Worm (Caenorhabditis elegans) whole organism, young adult: Measurements from ENCODE around the gene cutl-11.

Experiments used
- B0035.1 ChIP-seq: sonication (generic microtip); optimal IDR thresholded peaks from 2 replicates; lab custom pipeline; 2016; ENCODE audit warnings: missing genetic modification characterization, mild to moderate bottlenecking, missing compliant biosample characterization, missing genotype, missing genetic modification reagents
- C17E4.6 ChIP-seq: fragments of 200-800 bp; sonication (Bioruptor generic); IDR thresholded peaks from 2 replicates; pipeline ENCODE4 v1.3.6; 2022; ENCODE audit warnings: missing genetic modification reagents, missing genetic modification characterization, missing compliant biosample characterization
- F39B2.1 ChIP-seq: fragments of 200-800 bp; sonication (Bioruptor generic); IDR thresholded peaks from 2 replicates; pipeline ENCODE4 v1.3.6; 2022; ENCODE audit warnings: missing genetic modification reagents, missing genetic modification characterization, missing compliant biosample characterization
- F55B11.4 ChIP-seq: sonication (generic microtip); optimal IDR thresholded peaks from 2 replicates; lab custom pipeline; 2016; ENCODE audit warnings: missing compliant biosample characterization, missing genetic modification characterization, borderline replicate concordance; ENCODE audit not compliant: insufficient read depth
- T26A5.8 ChIP-seq: sonication (generic microtip); optimal IDR thresholded peaks from 2 replicates; lab custom pipeline; 2016; ENCODE audit warnings: missing genetic modification characterization, missing compliant biosample characterization
- Y53G8AR.9 ChIP-seq: fragments of 200-800 bp; sonication (Bioruptor generic); conservative IDR thresholded peaks from 2 replicates; pipeline ENCODE4 v1.3.6; 2022; ENCODE audit warnings: missing genetic modification reagents, missing genetic modification characterization, missing compliant biosample characterization
- Y79H2A.3 ChIP-seq: fragments of 200-800 bp; sonication (Bioruptor generic); conservative IDR thresholded peaks from 2 replicates; pipeline ENCODE4 v1.3.6; 2022; ENCODE audit warnings: missing genetic modification reagents, missing genetic modification characterization, missing compliant biosample characterization
- atf-7 ChIP-seq: sonication (generic microtip); optimal IDR thresholded peaks from 2 replicates; lab custom pipeline; 2017; ENCODE audit warnings: mild to moderate bottlenecking, missing genetic modification characterization, missing compliant biosample characterization
- athp-1 ChIP-seq: sonication (generic microtip); optimal IDR thresholded peaks from 2 replicates; lab custom pipeline; 2017; ENCODE audit warnings: mild to moderate bottlenecking, missing genetic modification characterization, missing compliant biosample characterization
- attf-3 ChIP-seq: fragments of 200-800 bp; sonication (Bioruptor generic); conservative IDR thresholded peaks from 2 replicates; pipeline ENCODE4 v1.3.6; 2022; ENCODE audit warnings: missing genetic modification reagents, missing genetic modification characterization, missing compliant biosample characterization
- attf-6 ChIP-seq: fragments of 200-800 bp; sonication (Bioruptor generic); IDR thresholded peaks from 2 replicates; pipeline ENCODE4 v1.3.6; 2022; ENCODE audit warnings: missing genetic modification reagents, missing genetic modification characterization, missing compliant biosample characterization
- bed-2 ChIP-seq: fragments of 200-800 bp; sonication (Bioruptor generic); IDR thresholded peaks from 2 replicates; pipeline ENCODE4 v1.3.6; 2022; ENCODE audit warnings: missing genetic modification reagents, missing genetic modification characterization, missing compliant biosample characterization
- cebp-1 ChIP-seq, 2 experiments: fragments of 200-800 bp in 1 of 2; sonication (Bioruptor generic) in 1 of 2; sonication (generic microtip) in 1 of 2; IDR thresholded peaks in 1 of 2; optimal IDR thresholded peaks in 1 of 2; 2 replicates each; pipeline versions ENCODE4 v1.3.6 to Lab custom; 2017 to 2022; ENCODE audit warnings: missing compliant biosample characterization in 2 of 2, missing genetic modification characterization in 2 of 2, mild to moderate bottlenecking in 1 of 2, missing genetic modification reagents in 1 of 2, moderate library complexity in 1 of 2
- ceh-100 ChIP-seq: fragments of 200-800 bp; sonication (Bioruptor generic); IDR thresholded peaks from 2 replicates; pipeline ENCODE4 v1.3.6; 2022; ENCODE audit warnings: missing genetic modification reagents, missing genetic modification characterization, missing compliant biosample characterization
- ceh-58 ChIP-seq: fragments of 200-800 bp; sonication (Bioruptor generic); IDR thresholded peaks from 2 replicates; pipeline ENCODE4 v1.3.6; 2022; ENCODE audit warnings: missing genetic modification characterization, missing compliant biosample characterization
- chd-7 ChIP-seq: sonication (generic microtip); optimal IDR thresholded peaks from 2 replicates; lab custom pipeline; 2016; ENCODE audit warnings: mild to moderate bottlenecking, missing genetic modification characterization, moderate library complexity, missing compliant biosample characterization
- dox-1 ChIP-seq: fragments of 200-800 bp; sonication (Bioruptor generic); IDR thresholded peaks from 2 replicates; pipeline ENCODE4 v1.3.6; 2022; ENCODE audit warnings: missing genetic modification reagents, missing genetic modification characterization, missing compliant biosample characterization
- dpl-1 ChIP-seq: fragments of 150-350 bp; optimal IDR thresholded peaks from 2 replicates; lab custom pipeline; 2014; ENCODE audit warnings: missing biosample characterization, missing genetic modification reagents, missing genetic modification characterization
- egl-44 ChIP-seq: fragments of 200-800 bp; sonication (Bioruptor generic); IDR thresholded peaks from 2 replicates; pipeline ENCODE4 v1.3.6; 2022; ENCODE audit warnings: missing genetic modification reagents, missing genetic modification characterization, missing compliant biosample characterization
- fkh-3 ChIP-seq: sonication (generic microtip); optimal IDR thresholded peaks from 2 replicates; lab custom pipeline; 2016; ENCODE audit warnings: mild to moderate bottlenecking, missing genetic modification characterization, missing compliant biosample characterization
- hsf-1 ChIP-seq: fragments of 200-800 bp; sonication (Bioruptor generic); IDR thresholded peaks from 2 replicates; pipeline ENCODE4 v1.3.6; 2022; ENCODE audit warnings: missing genetic modification reagents, missing genetic modification characterization, missing compliant biosample characterization
- let-607 ChIP-seq, 2 experiments: fragments of 200-800 bp in 1 of 2; sonication (Bioruptor generic) in 1 of 2; sonication (generic microtip) in 1 of 2; optimal IDR thresholded peaks; 2 replicates each; lab custom pipeline; 2016 to 2018; ENCODE audit warnings: mild to moderate bottlenecking in 2 of 2, missing compliant biosample characterization in 2 of 2, missing genetic modification characterization in 2 of 2, moderate library complexity in 2 of 2, missing genotype in 1 of 2
- madf-10 ChIP-seq: sonication (generic microtip); optimal IDR thresholded peaks from 2 replicates; lab custom pipeline; 2016; ENCODE audit warnings: mild to moderate bottlenecking, missing genetic modification characterization, missing compliant biosample characterization
- madf-3 ChIP-seq: fragments of 200-800 bp; sonication (Bioruptor generic); IDR thresholded peaks from 2 replicates; pipeline ENCODE4 v1.3.6; 2022; ENCODE audit warnings: missing genetic modification reagents, missing genetic modification characterization, missing compliant biosample characterization
- madf-8 ChIP-seq: fragments of 200-800 bp; sonication (Bioruptor generic); conservative IDR thresholded peaks from 2 replicates; pipeline ENCODE4 v1.3.6; 2022; ENCODE audit warnings: missing genetic modification reagents, missing genetic modification characterization, missing compliant biosample characterization
- mcd-1 ChIP-seq: fragments of 200-800 bp; sonication (Bioruptor generic); IDR thresholded peaks from 2 replicates; pipeline ENCODE4 v1.3.6; 2022; ENCODE audit warnings: missing genetic modification reagents, missing genetic modification characterization, missing compliant biosample characterization
- mel-28 ChIP-seq: sonication (generic microtip); optimal IDR thresholded peaks from 2 replicates; lab custom pipeline; 2016; ENCODE audit warnings: borderline replicate concordance, mild to moderate bottlenecking, missing genetic modification characterization, missing compliant biosample characterization
- nfya-1 ChIP-seq: sonication (generic microtip); optimal IDR thresholded peaks from 2 replicates; lab custom pipeline; 2017; ENCODE audit warnings: antibody characterized with exemption, missing compliant biosample characterization, missing genetic modification characterization, borderline replicate concordance; ENCODE audit not compliant: insufficient read depth
- nfya-2 ChIP-seq: fragments of 200-800 bp; sonication (Bioruptor generic); IDR thresholded peaks from 2 replicates; pipeline ENCODE4 v1.3.6; 2022; ENCODE audit warnings: missing genetic modification reagents, missing genetic modification characterization, missing compliant biosample characterization
- nfyb-1 ChIP-seq: fragments of 200-800 bp; sonication (Bioruptor generic); IDR thresholded peaks from 2 replicates; pipeline ENCODE4 v1.3.6; 2022; ENCODE audit warnings: missing genetic modification reagents, missing genetic modification characterization, missing compliant biosample characterization
- nhr-179 ChIP-seq: sonication (generic microtip); optimal IDR thresholded peaks from 2 replicates; lab custom pipeline; 2016; ENCODE audit warnings: mild to moderate bottlenecking, missing genetic modification characterization, missing compliant biosample characterization
- nhr-90 ChIP-seq: sonication (generic microtip); optimal IDR thresholded peaks from 2 replicates; lab custom pipeline; 2016; ENCODE audit warnings: missing genotype, mild to moderate bottlenecking, missing genetic modification characterization, missing compliant biosample characterization
- pbrm-1 ChIP-seq: fragments of 200-800 bp; sonication (Bioruptor generic); IDR thresholded peaks from 2 replicates; pipeline ENCODE4 v1.3.6; 2022; ENCODE audit warnings: missing genetic modification reagents, missing genetic modification characterization, missing compliant biosample characterization
- rcor-1 ChIP-seq: fragments of 200-800 bp; sonication (Bioruptor generic); IDR thresholded peaks from 2 replicates; pipeline ENCODE4 v1.3.6; 2022; ENCODE audit warnings: missing genetic modification reagents, missing genetic modification characterization, missing compliant biosample characterization
- rec-8 ChIP-seq, 2 experiments: sonication (generic microtip); optimal IDR thresholded peaks; 2 replicates each; lab custom pipeline; 2016; ENCODE audit warnings: mild to moderate bottlenecking in 2 of 2, missing genetic modification characterization in 2 of 2, missing genetic modification reagents in 2 of 2, missing genotype in 2 of 2, missing biosample characterization in 1 of 2, missing compliant biosample characterization in 1 of 2, moderate library complexity in 1 of 2
- sea-2 ChIP-seq: fragments of 200-800 bp; sonication (Bioruptor generic); IDR thresholded peaks from 2 replicates; pipeline ENCODE4 v1.3.6; 2022; ENCODE audit warnings: missing genetic modification characterization, missing compliant biosample characterization
- snpc-1.1 ChIP-seq: sonication (generic microtip); optimal IDR thresholded peaks from 2 replicates; lab custom pipeline; 2017; ENCODE audit warnings: missing genetic modification characterization, mild to moderate bottlenecking, missing compliant biosample characterization, antibody characterized with exemption, moderate library complexity, missing genotype, missing genetic modification reagents; ENCODE audit not compliant: insufficient read depth
- snpc-4 ChIP-seq, 5 experiments: fragments of 150-350 bp in 1 of 5; sonication (generic microtip) in 4 of 5; optimal IDR thresholded peaks; 2 replicates each; lab custom pipeline; 2014 to 2018; ENCODE audit warnings: missing genetic modification characterization in 5 of 5, missing biosample characterization in 3 of 5, antibody characterized with exemption in 2 of 5, mild to moderate bottlenecking in 2 of 5, missing compliant biosample characterization in 2 of 5, missing genotype in 2 of 5, moderate library complexity in 2 of 5, missing genetic modification reagents in 1 of 5
- tbx-9 ChIP-seq: sonication (generic microtip); optimal IDR thresholded peaks from 2 replicates; lab custom pipeline; 2016; ENCODE audit warnings: borderline replicate concordance, missing genetic modification characterization, inconsistent platforms, missing compliant biosample characterization
- unc-130 ChIP-seq: sonication (generic microtip); optimal IDR thresholded peaks from 2 replicates; lab custom pipeline; 2016; ENCODE audit warnings: missing genetic modification reagents, missing genetic modification characterization, missing compliant biosample characterization
- ztf-22 ChIP-seq: fragments of 200-800 bp; sonication (Bioruptor generic); optimal IDR thresholded peaks from 2 replicates; lab custom pipeline; 2018; ENCODE audit warnings: mild to moderate bottlenecking, missing genetic modification characterization, moderate library complexity, missing compliant biosample characterization
- ztf-6 ChIP-seq: fragments of 200-800 bp; sonication (Bioruptor generic); IDR thresholded peaks from 2 replicates; pipeline ENCODE4 v1.3.6; 2022; ENCODE audit warnings: missing genetic modification reagents, missing genetic modification characterization, missing compliant biosample characterization

cutl-11 gene

ce11 chrX:11656519-11657006, 5.9 kb upstream of the cutl-11 start, which contains the start of gene T04F8.2 (continued):
- TF ChIP-seq chd-7 (tag; lab: Kevin White, UChicago) (no peak), Y53G8AR.9 (GFP tag; lab: Robert Waterston, UW) (no peak), attf-6 (GFP tag; lab: Robert Waterston, UW) (no peak), madf-8 (GFP tag; lab: Robert Waterston, UW) (no peak), mel-28 (no peak), C17E4.6 (no peak), egl-44 (GFP tag; lab: Robert Waterston, UW) (no peak), dpl-1 (GFP tag; lab: Kevin White, UChicago) (no peak), snpc-1.1 (tag; lab: Kevin White, UChicago) (no peak), ceh-100 (GFP tag; lab: Robert Waterston, UW) (no peak), athp-1 (no peak), nfya-2 (GFP tag; lab: Robert Waterston, UW) (no peak), cebp-1 (GFP tag; IDR thresholded peaks at IDR 0.05; lab: Robert Waterston, UW) (no peak), cebp-1 (tag; optimal IDR thresholded peaks at IDR 0.05; lab: Kevin White, UChicago) (peak; percentile 67), ztf-6 (GFP tag; lab: Robert Waterston, UW) (no peak), atf-7 (no peak), let-607 (tag; optimal IDR thresholded peaks at IDR 0.05; lab: Kevin White, UChicago) (peak; percentile 94), F55B11.4 (tag; lab: Kevin White, UChicago) (no peak), Y79H2A.3 (GFP tag; lab: Robert Waterston, UW) (no peak), attf-3 (GFP tag; lab: Robert Waterston, UW) (no peak)

DNA sequence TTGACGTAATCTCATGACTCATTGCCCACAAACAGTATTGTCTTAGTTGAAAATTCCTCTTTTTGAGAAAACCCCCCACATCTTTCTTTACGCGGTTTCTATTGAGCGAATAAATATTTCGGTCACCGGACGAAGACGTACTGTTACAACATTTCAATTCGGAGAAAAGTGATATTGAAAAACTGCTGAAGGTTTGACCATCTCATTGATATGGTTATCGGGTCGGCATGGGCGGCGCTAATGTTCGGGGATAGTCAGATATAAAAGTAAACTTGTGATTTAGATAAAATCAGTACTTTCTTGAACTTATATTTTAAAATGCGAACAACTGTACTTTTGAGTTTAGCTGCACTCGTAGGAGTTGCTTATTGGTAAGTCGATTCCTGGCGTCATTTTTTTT, 3.5 kb downstream of the cutl-11 start, which contains the start of gene T04F8.8:
T04F8.8 (plus strand) TSS at position 301 of the 400 bp plus-strand sequence.
- no peak for TF ChIP-seq pbrm-1 (GFP tag; lab: Robert Waterston, UW)
- TF ChIP-seq T26A5.8 (tag; lab: Kevin White, UChicago), result no peak

DNA sequence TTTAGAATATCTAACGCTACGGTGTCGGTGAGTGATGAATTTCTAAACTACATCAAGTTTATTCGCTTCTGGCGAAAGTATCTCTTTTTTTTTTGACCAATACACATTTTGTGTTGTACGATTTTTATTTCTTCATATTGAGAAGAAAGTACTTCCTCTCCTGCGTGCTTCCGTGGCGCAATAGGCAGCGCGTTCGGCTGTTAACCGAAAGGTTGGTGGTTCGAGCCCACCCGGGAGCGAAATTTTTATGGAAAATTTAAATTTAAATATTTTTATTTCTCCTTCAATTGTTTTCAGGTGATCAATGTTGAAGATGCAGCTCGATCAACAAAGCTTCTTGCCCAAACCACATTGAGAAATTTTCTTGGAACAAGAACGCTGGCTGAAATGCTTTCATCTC, 5.1 kb downstream of the cutl-11 start:
- no peak for TF ChIP-seq fkh-3 (tag; lab: Kevin White, UChicago)
- TF ChIP-seq attf-3 (GFP tag; lab: Robert Waterston, UW), result no peak
- TF ChIP-seq tbx-9 (tag; lab: Kevin White, UChicago), result no peak
- TF ChIP-seq ztf-22 (GFP tag; lab: Kevin White, UChicago), result no peak
- no peak; the same call in 1 of the 2 replicates for TF ChIP-seq mcd-1 (GFP tag; lab: Robert Waterston, UW)
- TF ChIP-seq B0035.1 (tag; lab: Kevin White, UChicago), result peak; percentile 23
- peak in 1 of 2 experiments; percentile 17 for TF ChIP-seq let-607 (tag; optimal IDR thresholded peaks at IDR 0.05; lab: Kevin White, UChicago)
- TF ChIP-seq rcor-1 (GFP tag; lab: Robert Waterston, UW), result peak; percentile 49; the same call in 1 of the 2 replicates
- no peak for TF ChIP-seq sea-2
- peak; percentile 48 for TF ChIP-seq nhr-179 (tag; lab: Kevin White, UChicago)
- peak in 1 of 2 experiments; percentile 87 for TF ChIP-seq rec-8 (tag; optimal IDR thresholded peaks at IDR 0.05; lab: Kevin White, UChicago)
- TF ChIP-seq bed-2 (GFP tag; lab: Robert Waterston, UW), result no peak
- peak; percentile 66 for TF ChIP-seq nhr-90 (tag; lab: Kevin White, UChicago)
- peak; percentile 57 for TF ChIP-seq snpc-4 (GFP tag; optimal IDR thresholded peaks at IDR 0.05; lab: Kevin White, UChicago)
- TF ChIP-seq snpc-4 (tag; optimal IDR thresholded peaks at IDR 0.05; lab: Kevin White, UChicago), result peak in 2 of 4 experiments; percentile 27 to 59
- TF ChIP-seq dox-1 (GFP tag; lab: Robert Waterston, UW), result peak; percentile 57; the same call in 1 of the 2 replicates
- no peak for TF ChIP-seq dpl-1 (GFP tag; lab: Kevin White, UChicago)
- TF ChIP-seq F39B2.1 (GFP tag; lab: Robert Waterston, UW), result no peak
- TF ChIP-seq madf-8 (GFP tag; lab: Robert Waterston, UW), result no peak
- peak; percentile 17 for TF ChIP-seq atf-7
- TF ChIP-seq nfyb-1 (GFP tag; lab: Robert Waterston, UW), result peak; percentile 54; the same call in 1 of the 2 replicates
- TF ChIP-seq nfya-1 (tag; lab: Kevin White, UChicago), result no peak
- peak; percentile 32 for TF ChIP-seq madf-10 (tag; lab: Kevin White, UChicago)
- TF ChIP-seq madf-3 (GFP tag; lab: Robert Waterston, UW), result no peak
- no peak for TF ChIP-seq hsf-1 (GFP tag; lab: Robert Waterston, UW)
- TF ChIP-seq ceh-58 (GFP tag; lab: Robert Waterston, UW), result no peak
- TF ChIP-seq T26A5.8 (tag; lab: Kevin White, UChicago), result no peak
- TF ChIP-seq unc-130, result peak; percentile 11
